Fruit fly (Drosophila melanogaster) Kc167 (cell line): ENCODE data around the gene Crag.

Experiments
- insv ChIP-seq: fragments of >200 bp; optimal IDR thresholded peaks from 3 replicates; lab custom pipeline; 2018; ENCODE audit warnings: missing external identifiers
- ttk ChIP-seq: sonication (Bioruptor generic); optimal IDR thresholded peaks from 2 replicates; lab custom pipeline; 2017; ENCODE audit warnings: missing external identifiers

DNA sequence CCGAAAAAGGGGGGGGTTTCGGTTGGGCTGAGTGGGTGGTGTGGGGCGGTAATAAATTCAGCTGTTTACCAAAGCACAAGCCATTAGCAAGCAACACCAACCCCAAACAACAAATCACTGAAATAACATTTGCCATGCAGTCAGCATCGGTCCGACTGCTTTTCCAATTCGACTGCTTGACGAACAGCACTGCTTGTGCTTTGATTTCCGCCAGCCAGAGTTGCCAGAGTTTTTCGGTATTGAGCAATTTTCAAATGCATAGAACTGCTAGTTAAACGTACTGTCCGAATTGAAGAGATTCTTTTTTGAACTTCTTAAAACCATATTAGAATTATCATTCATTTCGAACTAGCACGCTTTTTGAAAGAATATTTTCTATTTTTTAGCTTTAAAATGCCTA lies 43.0 kb downstream of the Crag start:
- TF ChIP-seq ttk (lab: Kevin White, UChicago) (no peak), insv (lab: Kevin White, UChicago) (no peak)
